Worm (Caenorhabditis elegans) whole organism, L3 larva: ENCODE results near the gene F17E9.16.

Experiments used
- R02D3.7 ChIP-seq: fragments of 150-350 bp; optimal IDR thresholded peaks from 2 replicates; lab custom pipeline; 2014; ENCODE audit warnings: missing biosample characterization, missing genetic modification characterization
- ZK546.5 ChIP-seq: sonication (generic microtip); optimal IDR thresholded peaks from 2 replicates; lab custom pipeline; 2017; ENCODE audit warnings: missing biosample characterization, missing genetic modification characterization
- aly-2 ChIP-seq: fragments of 150-350 bp; optimal IDR thresholded peaks from 2 replicates; lab custom pipeline; 2014; ENCODE audit warnings: missing biosample characterization, missing genetic modification characterization
- ama-1 ChIP-seq: fragments of 150-350 bp; optimal IDR thresholded peaks from 2 replicates; lab custom pipeline; 2018
- ceh-16 ChIP-seq: sonication (generic microtip); optimal IDR thresholded peaks from 2 replicates; lab custom pipeline; 2017; ENCODE audit warnings: missing biosample characterization, missing genetic modification characterization
- ceh-28 ChIP-seq: fragments of 150-350 bp; optimal IDR thresholded peaks from 2 replicates; lab custom pipeline; 2014; ENCODE audit warnings: missing biosample characterization, missing genetic modification reagents, missing genetic modification characterization
- ceh-9 ChIP-seq: sonication (generic microtip); optimal IDR thresholded peaks from 2 replicates; lab custom pipeline; 2018; ENCODE audit warnings: missing biosample characterization, missing genetic modification characterization
- daf-12 ChIP-seq: fragments of 150-350 bp; optimal IDR thresholded peaks from 2 replicates; lab custom pipeline; 2014; ENCODE audit warnings: missing biosample characterization, missing genetic modification reagents, missing genetic modification characterization
- egl-27 ChIP-seq: sonication (generic microtip); optimal IDR thresholded peaks from 4 replicates; lab custom pipeline; 2017; ENCODE audit warnings: missing biosample characterization, missing genetic modification reagents, missing genetic modification characterization
- elt-1 ChIP-seq: fragments of 150-350 bp; optimal IDR thresholded peaks from 2 replicates; lab custom pipeline; 2014; ENCODE audit warnings: missing biosample characterization, missing genetic modification characterization
- elt-2 ChIP-seq: sonication (generic microtip); optimal IDR thresholded peaks from 2 replicates; lab custom pipeline; 2016; ENCODE audit warnings: missing genetic modification reagents, mild to moderate bottlenecking, missing genetic modification characterization, missing compliant biosample characterization
- elt-3 ChIP-seq, 3 experiments: fragments of 150-350 bp in 1 of 3; sonication (generic microtip) in 2 of 3; optimal IDR thresholded peaks; 2 replicates in 2 of 3; 4 replicates in 1 of 3; lab custom pipeline; 2014 to 2017; ENCODE audit warnings: missing biosample characterization in 3 of 3, missing genetic modification characterization in 3 of 3
- eor-1 ChIP-seq, 2 experiments: fragments of 150-350 bp; optimal IDR thresholded peaks; 2 replicates each; lab custom pipeline; 2014 to 2018; ENCODE audit warnings: missing biosample characterization in 2 of 2, missing genetic modification characterization in 2 of 2
- fkh-10 ChIP-seq: sonication (generic microtip); optimal IDR thresholded peaks from 2 replicates; lab custom pipeline; 2017; ENCODE audit warnings: missing biosample characterization, missing genetic modification reagents, missing genetic modification characterization
- fkh-2 ChIP-seq: fragments of 150-350 bp; optimal IDR thresholded peaks from 2 replicates; lab custom pipeline; 2014; ENCODE audit warnings: missing biosample characterization, missing genetic modification reagents, missing genetic modification characterization
- fos-1 ChIP-seq: fragments of 150-350 bp; optimal IDR thresholded peaks from 2 replicates; lab custom pipeline; 2014; ENCODE audit warnings: missing biosample characterization, missing genetic modification characterization
- hmg-11 ChIP-seq: sonication (generic microtip); optimal IDR thresholded peaks from 2 replicates; lab custom pipeline; 2016; ENCODE audit warnings: missing genetic modification characterization, missing compliant biosample characterization
- jun-1 ChIP-seq: fragments of 150-350 bp; optimal IDR thresholded peaks from 2 replicates; lab custom pipeline; 2014; ENCODE audit warnings: missing biosample characterization, missing genetic modification reagents, missing genetic modification characterization
- lin-15B ChIP-seq: fragments of 150-350 bp; optimal IDR thresholded peaks from 2 replicates; lab custom pipeline; 2014; ENCODE audit warnings: missing biosample characterization, missing genetic modification characterization
- lin-39 ChIP-seq: fragments of 150-350 bp; optimal IDR thresholded peaks from 2 replicates; lab custom pipeline; 2018; ENCODE audit warnings: missing biosample characterization, missing genetic modification reagents, missing genetic modification characterization
- lsy-12 ChIP-seq: sonication (generic microtip); optimal IDR thresholded peaks from 2 replicates; lab custom pipeline; 2016; ENCODE audit warnings: mild to moderate bottlenecking, missing genetic modification characterization, missing compliant biosample characterization
- mdl-1 ChIP-seq: fragments of 150-350 bp; optimal IDR thresholded peaks from 2 replicates; lab custom pipeline; 2014; ENCODE audit warnings: missing biosample characterization, missing genetic modification characterization
- mml-1 ChIP-seq: fragments of 150-350 bp; sonication (generic microtip); optimal IDR thresholded peaks from 3 replicates; lab custom pipeline; 2014; ENCODE audit warnings: missing biosample characterization, missing genetic modification characterization
- nfya-1 ChIP-seq: sonication (generic microtip); optimal IDR thresholded peaks from 2 replicates; lab custom pipeline; 2017; ENCODE audit warnings: missing genetic modification characterization, mild to moderate bottlenecking, missing compliant biosample characterization, antibody characterized with exemption, moderate library complexity; ENCODE audit not compliant: insufficient read depth
- nhr-11 ChIP-seq: fragments of 150-350 bp; optimal IDR thresholded peaks from 2 replicates; lab custom pipeline; 2014; ENCODE audit warnings: missing biosample characterization, missing genetic modification characterization
- nhr-12 ChIP-seq: fragments of 150-350 bp; optimal IDR thresholded peaks from 2 replicates; lab custom pipeline; 2014; ENCODE audit warnings: missing biosample characterization, missing genetic modification characterization
- nhr-23 ChIP-seq: fragments of 150-350 bp; optimal IDR thresholded peaks from 2 replicates; lab custom pipeline; 2014; ENCODE audit warnings: missing biosample characterization, missing genetic modification reagents, missing genetic modification characterization
- nhr-237 ChIP-seq: fragments of 150-350 bp; optimal IDR thresholded peaks from 2 replicates; lab custom pipeline; 2014; ENCODE audit warnings: missing biosample characterization, missing genetic modification characterization
- nhr-25 ChIP-seq: sonication (generic microtip); optimal IDR thresholded peaks from 2 replicates; lab custom pipeline; 2017; ENCODE audit warnings: missing biosample characterization, missing genetic modification characterization
- nhr-28 ChIP-seq: fragments of 150-350 bp; optimal IDR thresholded peaks from 2 replicates; lab custom pipeline; 2014; ENCODE audit warnings: missing biosample characterization, missing genetic modification characterization
- nhr-43 ChIP-seq: sonication (generic microtip); optimal IDR thresholded peaks from 2 replicates; lab custom pipeline; 2016; ENCODE audit warnings: mild to moderate bottlenecking, missing genetic modification characterization, missing compliant biosample characterization; ENCODE audit not compliant: poor library complexity, severe bottlenecking
- nhr-67 ChIP-seq: fragments of 150-350 bp; optimal IDR thresholded peaks from 2 replicates; lab custom pipeline; 2014; ENCODE audit warnings: missing biosample characterization, missing genetic modification characterization
- nhr-76 ChIP-seq: fragments of 150-350 bp; sonication (generic microtip); optimal IDR thresholded peaks from 5 replicates; lab custom pipeline; 2014; ENCODE audit warnings: missing biosample characterization, missing genetic modification characterization
- pha-4 ChIP-seq: fragments of 150-350 bp; optimal IDR thresholded peaks from 2 replicates; lab custom pipeline; 2014; ENCODE audit warnings: missing biosample characterization, missing genetic modification reagents, missing genetic modification characterization
- pqm-1 ChIP-seq: fragments of 150-350 bp; optimal IDR thresholded peaks from 2 replicates; lab custom pipeline; 2017; ENCODE audit warnings: missing biosample characterization, missing genetic modification characterization, inconsistent platforms
- sea-2 ChIP-seq: fragments of 150-350 bp; sonication (generic microtip); optimal IDR thresholded peaks from 4 replicates; lab custom pipeline; 2014; ENCODE audit warnings: missing biosample characterization, missing genetic modification reagents, missing genetic modification characterization
- skn-1 ChIP-seq: fragments of 150-350 bp; optimal IDR thresholded peaks from 2 replicates; lab custom pipeline; 2014; ENCODE audit warnings: missing biosample characterization, missing genetic modification characterization
- snpc-4 ChIP-seq: fragments of 150-350 bp; optimal IDR thresholded peaks from 2 replicates; lab custom pipeline; 2014; ENCODE audit warnings: missing biosample characterization, missing genetic modification characterization
- tbx-2 ChIP-seq: sonication (generic microtip); optimal IDR thresholded peaks from 2 replicates; lab custom pipeline; 2016; ENCODE audit warnings: mild to moderate bottlenecking, missing genetic modification characterization, missing compliant biosample characterization
- unc-39 ChIP-seq: sonication (generic microtip); optimal IDR thresholded peaks from 4 replicates; lab custom pipeline; 2017; ENCODE audit warnings: missing biosample characterization, missing genetic modification characterization
- unc-62 ChIP-seq: fragments of 150-350 bp; sonication (generic microtip); optimal IDR thresholded peaks from 4 replicates; lab custom pipeline; 2014; ENCODE audit warnings: missing biosample characterization, missing genetic modification reagents, missing genetic modification characterization
- zag-1 ChIP-seq: fragments of 150-350 bp; optimal IDR thresholded peaks from 2 replicates; lab custom pipeline; 2014; ENCODE audit warnings: missing biosample characterization, missing genetic modification characterization
- ztf-11 ChIP-seq: fragments of 150-350 bp; optimal IDR thresholded peaks from 2 replicates; lab custom pipeline; 2014; ENCODE audit warnings: missing biosample characterization, missing genetic modification characterization
- ztf-4 ChIP-seq: fragments of 150-350 bp; optimal IDR thresholded peaks from 2 replicates; lab custom pipeline; 2014; ENCODE audit warnings: missing biosample characterization, missing genetic modification characterization

The F17E9.16 gene

DNA sequence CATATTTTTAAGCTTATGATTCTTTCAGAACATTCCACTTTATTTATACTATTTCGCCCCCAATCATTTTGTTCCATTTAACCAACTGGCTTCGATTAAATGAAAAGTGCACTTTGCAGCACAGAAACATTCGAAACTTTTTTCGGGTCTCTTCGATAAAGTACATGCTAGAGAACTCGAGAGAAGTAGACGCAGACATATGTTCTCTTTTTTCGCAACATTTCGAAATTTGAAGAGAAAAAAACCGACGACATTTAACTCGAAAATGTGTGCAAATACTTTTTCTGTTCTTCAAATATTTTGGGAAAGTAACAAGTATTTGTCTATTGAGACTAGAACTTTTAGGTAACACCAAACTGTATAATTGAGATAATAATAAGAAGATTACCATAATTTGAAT lies 24.8 kb downstream of the F17E9.16 start:
- TF ChIP-seq nhr-67 (no peak), lin-39 (tag; lab: Kevin White, UChicago) (no peak), ceh-28 (tag; lab: Kevin White, UChicago) (no peak), nfya-1 (tag; lab: Kevin White, UChicago) (peak; percentile 44), nhr-11 (tag; lab: Kevin White, UChicago) (no peak), pha-4 (tag; lab: Kevin White, UChicago) (peak; percentile 55)
- TF ChIP-seq, all 47 proteins: peak for 2

DNA sequence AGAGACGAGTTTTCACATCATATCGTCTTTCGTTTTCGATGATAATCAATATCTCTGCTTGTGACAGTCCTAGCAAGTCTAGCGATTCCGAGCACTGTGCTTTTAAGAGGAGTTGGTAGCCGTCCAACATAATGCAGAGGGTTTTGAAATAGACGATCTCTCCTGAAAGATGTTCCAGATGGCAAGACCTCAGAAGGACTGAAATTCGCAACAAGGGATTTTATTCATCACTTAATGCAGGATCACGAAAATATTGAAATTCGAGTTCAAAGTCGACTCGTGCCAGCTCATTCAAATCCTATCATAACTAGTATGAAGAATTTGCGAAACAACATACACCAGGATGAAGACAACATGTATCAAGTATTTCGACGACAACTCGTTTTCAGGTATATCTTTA lies 25.4 kb downstream of the F17E9.16 start, which contains the start of gene D2096.7:
TSS of gene D2096.7 (minus strand) at position 130 of the 400 bp plus-strand sequence.
- TF ChIP-seq nhr-43 (tag; lab: Kevin White, UChicago) = peak; percentile 31
- peak; percentile 77 for TF ChIP-seq ama-1 (lab: Kevin White, UChicago)
- peak; percentile 6 for TF ChIP-seq lsy-12
- TF ChIP-seq elt-2 (tag; lab: Kevin White, UChicago) = peak; percentile 2
- TF ChIP-seq ztf-4 (tag; lab: Kevin White, UChicago) = peak; percentile 47
- TF ChIP-seq ZK546.5 = no peak
- no peak for TF ChIP-seq nhr-237 (tag; lab: Kevin White, UChicago)

DNA sequence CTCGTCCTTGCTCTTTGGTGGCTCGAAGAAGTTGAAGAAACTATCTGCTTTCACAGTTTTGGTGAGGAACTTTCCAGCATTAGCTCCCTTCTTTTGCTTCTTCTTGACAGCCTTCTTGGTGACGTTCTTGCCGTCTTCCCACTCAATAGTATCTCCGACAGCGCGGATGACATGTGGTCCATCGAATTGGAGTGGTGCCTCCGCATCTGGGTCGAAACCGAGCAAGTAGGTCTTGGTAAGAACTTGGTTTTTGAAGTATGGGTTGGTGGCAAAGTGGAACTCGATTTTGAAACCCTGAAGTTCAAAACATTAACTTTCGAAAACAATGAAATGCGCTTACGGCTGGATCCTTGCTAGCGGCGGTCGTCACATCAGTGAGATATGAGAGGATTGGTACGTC lies 26.1 kb downstream of the F17E9.16 start:
- TF ChIP-seq tbx-2 (tag; lab: Kevin White, UChicago) (no peak), ztf-11 (no peak), eor-1 (tag; optimal IDR thresholded peaks at IDR 0.05; lab: Kevin White, UChicago) (no peak), elt-3 (tag; optimal IDR thresholded peaks at IDR 0.05; lab: Kevin White, UChicago) (no peak), fkh-10 (GFP tag; lab: Kevin White, UChicago) (no peak), skn-1 (tag; lab: Kevin White, UChicago) (no peak), nhr-25 (tag; lab: Kevin White, UChicago) (no peak), unc-62 (GFP tag; lab: Kevin White, UChicago) (no peak), ZK546.5 (no peak), fos-1 (tag; lab: Kevin White, UChicago) (no peak)

DNA sequence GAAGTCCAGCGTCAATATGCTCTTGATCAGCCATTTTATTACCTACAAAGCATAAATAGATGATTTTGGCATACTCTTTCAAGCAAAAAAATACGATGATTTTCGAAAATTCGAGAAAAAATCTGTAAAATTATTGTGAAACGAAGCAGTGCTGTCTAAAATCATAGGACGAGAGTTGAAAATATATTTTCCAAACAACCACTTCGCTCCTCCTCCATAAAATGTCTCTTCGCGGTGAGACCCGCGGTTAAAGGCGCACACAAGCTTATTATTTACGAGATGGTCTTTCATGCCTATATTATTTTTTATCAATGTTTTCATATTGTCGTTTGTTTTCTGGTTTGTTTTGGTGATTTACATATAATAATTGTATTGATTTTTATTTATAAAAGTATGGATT lies 27.1 kb downstream of the F17E9.16 start, which contains the start of gene nap-1:
TSS of gene nap-1 (minus strand) at position 42 of the 400 bp plus-strand sequence.
- peak; percentile 47 for TF ChIP-seq nhr-25 (tag; lab: Kevin White, UChicago)
- peak; percentile 68 for TF ChIP-seq hmg-11 (tag; lab: Kevin White, UChicago)
- TF ChIP-seq ceh-9 = no peak
- TF ChIP-seq nhr-28 (tag; lab: Kevin White, UChicago) = no peak
- TF ChIP-seq mdl-1 = no peak
- no peak for TF ChIP-seq nhr-12
- TF ChIP-seq nhr-76 = no peak
- TF ChIP-seq nhr-43 (tag; lab: Kevin White, UChicago) = no peak
- no peak for TF ChIP-seq eor-1 (tag; optimal IDR thresholded peaks at IDR 0.05; lab: Kevin White, UChicago)
- TF ChIP-seq pha-4 (tag; lab: Kevin White, UChicago) = peak; percentile 95
- TF ChIP-seq fkh-10 (GFP tag; lab: Kevin White, UChicago) = peak; percentile 24
- peak; percentile 75 for TF ChIP-seq nhr-23 (tag; lab: Kevin White, UChicago)
- no peak for TF ChIP-seq ZK546.5
- peak; percentile 62 for TF ChIP-seq ztf-4 (tag; lab: Kevin White, UChicago)
- TF ChIP-seq ceh-28 (tag; lab: Kevin White, UChicago) = peak; percentile 39
- no peak for TF ChIP-seq fkh-2 (tag; lab: Kevin White, UChicago)
- no peak for TF ChIP-seq egl-27 (tag; lab: Kevin White, UChicago)
- peak; percentile 58 for TF ChIP-seq elt-2 (tag; lab: Kevin White, UChicago)
- TF ChIP-seq tbx-2 (tag; lab: Kevin White, UChicago) = no peak
- no peak for TF ChIP-seq nhr-11 (tag; lab: Kevin White, UChicago)
- no peak for TF ChIP-seq unc-39
- TF ChIP-seq mml-1 (tag; lab: Kevin White, UChicago) = no peak
- TF ChIP-seq nfya-1 (tag; lab: Kevin White, UChicago) = peak; percentile 87
- TF ChIP-seq elt-1 = no peak
- no peak for TF ChIP-seq aly-2 (tag; lab: Kevin White, UChicago)
- no peak for TF ChIP-seq elt-3 (tag; optimal IDR thresholded peaks at IDR 0.05; lab: Kevin White, UChicago)
- TF ChIP-seq sea-2 (GFP tag; lab: Kevin White, UChicago) = no peak
- no peak for TF ChIP-seq fos-1 (tag; lab: Kevin White, UChicago)
- no peak for TF ChIP-seq nhr-67
- no peak for TF ChIP-seq daf-12 (tag; lab: Kevin White, UChicago)
- peak; percentile 43 for TF ChIP-seq pqm-1 (tag; lab: Kevin White, UChicago)
- TF ChIP-seq zag-1 (tag; lab: Kevin White, UChicago) = no peak
- peak; percentile 84 for TF ChIP-seq lin-39 (tag; lab: Kevin White, UChicago)
- TF ChIP-seq unc-62 (GFP tag; lab: Kevin White, UChicago) = peak; percentile 26
- TF ChIP-seq R02D3.7 (tag; lab: Kevin White, UChicago) = peak; percentile 97
- TF ChIP-seq jun-1 = no peak
- TF ChIP-seq lin-15B (tag; lab: Kevin White, UChicago) = peak; percentile 82
- TF ChIP-seq nhr-237 (tag; lab: Kevin White, UChicago) = no peak
- TF ChIP-seq ceh-16 = no peak
- TF ChIP-seq snpc-4 = peak; percentile 83
- TF ChIP-seq lsy-12 = no peak
- TF ChIP-seq ama-1 (lab: Kevin White, UChicago) = peak; percentile 14
- TF ChIP-seq ztf-11 = no peak
- TF ChIP-seq skn-1 (tag; lab: Kevin White, UChicago) = peak; percentile 33
